Worm (Caenorhabditis elegans): ENCODE data around the gene try-3.

DNA sequence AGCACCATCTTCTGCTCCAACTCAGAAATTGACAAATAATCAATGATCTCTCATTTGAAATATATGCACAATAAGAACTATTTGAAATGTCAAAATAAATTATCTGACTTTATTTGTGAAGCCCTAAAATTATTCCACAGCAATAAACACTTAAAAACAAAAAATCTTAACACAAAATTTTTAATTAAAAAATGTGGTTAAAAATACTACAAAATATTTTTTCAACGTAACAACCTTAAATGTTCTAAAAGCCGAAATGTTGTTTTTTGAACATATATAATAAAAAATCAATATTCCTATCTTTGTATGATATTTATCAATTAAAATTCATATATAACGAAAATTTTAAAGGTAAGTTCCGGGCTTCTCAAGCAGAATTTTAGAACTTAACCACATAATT lies 42.5 kb downstream of the try-3 start, which contains the start of gene F38A5.8:
- TF ChIP-seq nhr-77 (tag; optimal IDR thresholded peaks at IDR 0.05) = no peak
- TF ChIP-seq nhr-25 (tag; optimal IDR thresholded peaks at IDR 0.05) = no peak
- no peak for TF ChIP-seq fos-1 (tag; optimal IDR thresholded peaks at IDR 0.05)
- no peak for TF ChIP-seq elt-3 (tag; optimal IDR thresholded peaks at IDR 0.05)

Data from whole organism, L2 larva.